Worm (Caenorhabditis elegans): ENCODE results near the gene srt-33.

ce11 chrV:14285803-14286202, 6.1 kb upstream of the srt-33 start, which contains the start of gene F40G12.11:
- TF ChIP-seq ceh-36 (tag; optimal IDR thresholded peaks at IDR 0.05) (no peak), flt-1 (GFP tag; IDR thresholded peaks at IDR 0.05) (no peak), sea-1 (GFP tag; conservative IDR thresholded peaks at IDR 0.05) (no peak), scrt-1 (GFP tag; IDR thresholded peaks at IDR 0.05) (no peak), ama-1 (optimal IDR thresholded peaks at IDR 0.05) (no peak), hmbx-1 (tag; optimal IDR thresholded peaks at IDR 0.05) (no peak), hmg-4 (GFP tag; optimal IDR thresholded peaks at IDR 0.05) (no peak)

Measured in whole organism, early embryonic.